Fruit fly (Drosophila melanogaster) whole organism, prepupa: Measurements from ENCODE around the gene fan.

ENCODE experiments used
- CG10631 ChIP-seq: fragments of 200-800 bp; sonication (Bioruptor generic); optimal IDR thresholded peaks from 2 replicates; lab custom pipeline; 2016; ENCODE audit warnings: missing biosample characterization, missing genetic modification characterization
- CG32006 ChIP-seq: fragments of 200-800 bp; sonication (Bioruptor generic); optimal IDR thresholded peaks from 3 replicates; lab custom pipeline; 2017; ENCODE audit warnings: missing biosample characterization, mild to moderate bottlenecking, missing genetic modification characterization
- CG6163 ChIP-seq: fragments of 200-800 bp; sonication (Bioruptor generic); IDR thresholded peaks from 3 replicates; pipeline ENCODE4 v1.3.6; 2022; ENCODE audit warnings: missing biosample characterization, missing genetic modification characterization
- Ets96B ChIP-seq: fragments of 200-800 bp; optimal IDR thresholded peaks from 2 replicates; lab custom pipeline; 2019; ENCODE audit warnings: missing biosample characterization, mild to moderate bottlenecking, missing genetic modification characterization, moderate library complexity
- Gug ChIP-seq: fragments of 200-800 bp; sonication (Bioruptor generic); IDR thresholded peaks from 2 replicates; pipeline ENCODE4 v1.3.6; 2022; ENCODE audit warnings: missing biosample characterization, missing genetic modification characterization
- OdsH ChIP-seq: fragments of 200-800 bp; sonication (Bioruptor generic); optimal IDR thresholded peaks from 3 replicates; lab custom pipeline; 2016; ENCODE audit warnings: missing biosample characterization, missing genetic modification characterization

DNA sequence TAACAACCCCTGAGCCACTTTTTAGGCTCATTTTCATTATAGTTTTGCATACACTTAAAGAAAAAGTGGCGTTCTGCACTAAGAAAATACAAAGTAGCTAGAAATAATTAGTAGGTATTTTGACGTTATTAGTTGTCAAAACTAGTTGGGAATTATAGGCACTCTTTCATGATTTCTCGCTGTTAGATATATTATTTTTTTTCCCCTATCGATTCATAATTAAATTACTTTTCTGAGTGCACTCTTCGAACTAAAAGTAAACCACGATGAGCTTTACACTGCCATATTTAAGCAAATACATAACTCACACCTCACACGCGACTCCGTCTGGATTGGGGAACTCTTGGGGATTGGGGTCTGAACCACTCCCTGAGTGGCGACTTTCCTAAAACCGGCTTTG lies 36.2 kb upstream of the fan start:
- TF ChIP-seq CG6163 (GFP tag; lab: Robert Waterston, UW) (peak; percentile 88), Gug (GFP tag; lab: Robert Waterston, UW) (peak; percentile 48; the same call in 1 of the 2 replicates), Ets96B (peak; percentile 41), CG10631 (peak; percentile 26), CG32006 (peak; percentile 71), OdsH (GFP tag; lab: Kevin White, UChicago) (peak; percentile 46)
